Fruit fly (Drosophila melanogaster) whole organism, pupa: ENCODE results near the gene fkh.

Experiments used
- CG10348 ChIP-seq: fragments of 200-800 bp; sonication (Bioruptor generic); IDR thresholded peaks from 2 replicates; pipeline ENCODE4 v1.3.6; 2022; ENCODE audit warnings: missing biosample characterization, missing genetic modification characterization
- CG14655 ChIP-seq: fragments of 200-800 bp; sonication (Bioruptor generic); optimal IDR thresholded peaks from 3 replicates; lab custom pipeline; 2017; ENCODE audit warnings: mild to moderate bottlenecking, missing biosample characterization, missing genetic modification reagents, missing genetic modification characterization
- CG15710 ChIP-seq: fragments of 200-800 bp; sonication (Bioruptor generic); optimal IDR thresholded peaks from 2 replicates; lab custom pipeline; 2018; ENCODE audit warnings: missing biosample characterization, mild to moderate bottlenecking, missing genetic modification characterization, moderate library complexity
- CG17806 ChIP-seq: fragments of 200-800 bp; sonication (Bioruptor generic); optimal IDR thresholded peaks from 2 replicates; lab custom pipeline; 2018; ENCODE audit warnings: missing biosample characterization, mild to moderate bottlenecking, missing genetic modification characterization, moderate library complexity
- CG34367 ChIP-seq: fragments of 200-800 bp; sonication (Bioruptor generic); optimal IDR thresholded peaks from 2 replicates; lab custom pipeline; 2018; ENCODE audit warnings: missing biosample characterization, mild to moderate bottlenecking, missing genetic modification characterization
- CG8159 ChIP-seq: fragments of 200-800 bp; sonication (Bioruptor generic); optimal IDR thresholded peaks from 3 replicates; lab custom pipeline; 2018; ENCODE audit warnings: missing biosample characterization, mild to moderate bottlenecking, missing genetic modification characterization, moderate library complexity
- EcR ChIP-seq: fragments of 200-800 bp; sonication (Bioruptor generic); optimal IDR thresholded peaks from 3 replicates; lab custom pipeline; 2019; ENCODE audit warnings: missing biosample characterization, missing genetic modification characterization, mild to moderate bottlenecking, moderate library complexity, missing genetic modification reagents
- Ets98B ChIP-seq: fragments of 200-800 bp; sonication (Bioruptor generic); IDR thresholded peaks from 2 replicates; pipeline ENCODE4 v1.3.6; 2022; ENCODE audit warnings: missing biosample characterization, missing genetic modification characterization
- Snoo ChIP-seq: fragments of 200-800 bp; sonication (Bioruptor generic); optimal IDR thresholded peaks from 3 replicates; lab custom pipeline; 2017; ENCODE audit warnings: missing biosample characterization, mild to moderate bottlenecking, missing genetic modification characterization, inconsistent platforms
- gl ChIP-seq: fragments of 200-800 bp; sonication (Bioruptor generic); optimal IDR thresholded peaks from 2 replicates; lab custom pipeline; 2018; ENCODE audit warnings: missing biosample characterization, mild to moderate bottlenecking, missing genetic modification characterization

dm6 chr3R:28548457-28548856 is 36.6 kb downstream of the fkh start:
- TF ChIP-seq CG8159 (no peak), Ets98B (GFP tag; lab: Robert Waterston, UW) (no peak), gl (no peak), CG34367 (tag; lab: Kevin White, UChicago) (no peak), Snoo (tag; lab: Kevin White, UChicago) (no peak), CG17806 (tag; lab: Kevin White, UChicago) (no peak), EcR (GFP tag; lab: Kevin White, UChicago) (no peak), CG14655 (GFP tag; lab: Kevin White, UChicago) (no peak), CG10348 (GFP tag; lab: Robert Waterston, UW) (no peak), CG15710 (no peak)
